Fruit fly (Drosophila melanogaster) whole organism, embryonic: Measurements from ENCODE around the gene CG8673.

Experiments used
- Adf1 ChIP-seq: fragments of 200-800 bp; sonication (Bioruptor generic); IDR thresholded peaks from 2 replicates; pipeline ENCODE4 v1.3.6; 2022; ENCODE audit warnings: missing biosample characterization, missing genetic modification characterization
- Atf-2 ChIP-seq: fragments of 200-800 bp; sonication (Bioruptor generic); optimal IDR thresholded peaks from 2 replicates; lab custom pipeline; 2016; ENCODE audit warnings: missing biosample characterization, missing genetic modification characterization
- Atf3 ChIP-seq: fragments of 200-800 bp; sonication (Bioruptor generic); optimal IDR thresholded peaks from 3 replicates; lab custom pipeline; 2016; ENCODE audit warnings: missing biosample characterization, missing genetic modification characterization
- CG12744 ChIP-seq: fragments of 200-800 bp; sonication (Bioruptor generic); optimal IDR thresholded peaks from 2 replicates; lab custom pipeline; 2016; ENCODE audit warnings: missing biosample characterization, missing genetic modification characterization
- CG12769 ChIP-seq: fragments of 200-800 bp; sonication (Bioruptor generic); optimal IDR thresholded peaks from 2 replicates; lab custom pipeline; 2019; ENCODE audit warnings: missing biosample characterization, mild to moderate bottlenecking, missing genetic modification characterization, moderate library complexity
- CG13894 ChIP-seq: fragments of 200-800 bp; sonication (Bioruptor generic); optimal IDR thresholded peaks from 3 replicates; lab custom pipeline; 2018; ENCODE audit warnings: missing biosample characterization, mild to moderate bottlenecking, missing genetic modification characterization, moderate library complexity
- CG15514 ChIP-seq: fragments of 200-800 bp; sonication (Bioruptor generic); optimal IDR thresholded peaks from 3 replicates; lab custom pipeline; 2017; ENCODE audit warnings: missing biosample characterization, missing genetic modification characterization, mild to moderate bottlenecking, moderate library complexity, missing genetic modification reagents
- CG1603 ChIP-seq: fragments of 200-800 bp; sonication (Bioruptor generic); optimal IDR thresholded peaks from 2 replicates; lab custom pipeline; 2019; ENCODE audit warnings: missing biosample characterization, mild to moderate bottlenecking, missing genetic modification characterization, moderate library complexity
- CG1792 ChIP-seq: fragments of 200-800 bp; sonication (Bioruptor generic); optimal IDR thresholded peaks from 2 replicates; lab custom pipeline; 2016; ENCODE audit warnings: missing biosample characterization, missing genetic modification characterization
- CG18011 ChIP-seq: fragments of 200-800 bp; sonication (Bioruptor generic); optimal IDR thresholded peaks from 2 replicates; lab custom pipeline; 2017; ENCODE audit warnings: missing biosample characterization, missing genetic modification characterization, mild to moderate bottlenecking, moderate library complexity, missing genotype
- CG1832 ChIP-seq: fragments of 200-800 bp; sonication (Bioruptor generic); optimal IDR thresholded peaks from 2 replicates; lab custom pipeline; 2017; ENCODE audit warnings: missing biosample characterization, mild to moderate bottlenecking, missing genetic modification characterization, inconsistent platforms
- CG18599 ChIP-seq: fragments of 200-800 bp; sonication (Bioruptor generic); optimal IDR thresholded peaks from 3 replicates; lab custom pipeline; 2017; ENCODE audit warnings: missing biosample characterization, missing genetic modification characterization, mild to moderate bottlenecking, moderate library complexity, missing genetic modification reagents
- CG2199 ChIP-seq: fragments of 200-800 bp; sonication (Bioruptor generic); IDR thresholded peaks from 3 replicates; pipeline ENCODE4 v1.3.6; 2022; ENCODE audit warnings: missing biosample characterization, missing genetic modification characterization
- CG32532 ChIP-seq: fragments of 200-800 bp; sonication (Bioruptor generic); IDR thresholded peaks from 2 replicates; pipeline ENCODE4 v1.3.6; 2022; ENCODE audit warnings: missing biosample characterization, missing genetic modification characterization
- CG33213 ChIP-seq: fragments of 200-800 bp; sonication (Bioruptor generic); optimal IDR thresholded peaks from 3 replicates; lab custom pipeline; 2016; ENCODE audit warnings: missing biosample characterization, missing genetic modification characterization
- CG4282 ChIP-seq: fragments of 200-800 bp; sonication (Bioruptor generic); optimal IDR thresholded peaks from 2 replicates; lab custom pipeline; 2016; ENCODE audit warnings: missing biosample characterization, missing genetic modification characterization
- CG4360 ChIP-seq: fragments of 200-800 bp; sonication (Bioruptor generic); IDR thresholded peaks from 2 replicates; pipeline ENCODE4 v1.3.6; 2022; ENCODE audit warnings: missing biosample characterization, missing genetic modification characterization
- CG4707 ChIP-seq: fragments of 200-800 bp; sonication (Bioruptor generic); optimal IDR thresholded peaks from 2 replicates; lab custom pipeline; 2018; ENCODE audit warnings: missing biosample characterization, mild to moderate bottlenecking, missing genetic modification characterization, moderate library complexity
- CG5953 ChIP-seq: fragments of 200-800 bp; sonication (Bioruptor generic); IDR thresholded peaks from 2 replicates; pipeline ENCODE4 v1.3.6; 2022; ENCODE audit warnings: missing biosample characterization, missing genetic modification characterization
- CG6175 ChIP-seq: fragments of 200-800 bp; sonication (Bioruptor generic); IDR thresholded peaks from 3 replicates; pipeline ENCODE4 v1.3.6; 2022; ENCODE audit warnings: missing biosample characterization, missing genetic modification characterization
- CG6813 ChIP-seq: fragments of 200-800 bp; sonication (Bioruptor generic); optimal IDR thresholded peaks from 2 replicates; lab custom pipeline; 2017; ENCODE audit warnings: missing biosample characterization, missing genetic modification characterization, mild to moderate bottlenecking, moderate library complexity, missing genetic modification reagents
- CG7372 ChIP-seq: fragments of 200-800 bp; sonication (Bioruptor generic); IDR thresholded peaks from 2 replicates; pipeline ENCODE4 v1.3.6; 2022; ENCODE audit warnings: missing biosample characterization, missing genetic modification characterization
- CG8290 ChIP-seq, 3 experiments: fragments of 200-800 bp; sonication (Bioruptor generic); optimal IDR thresholded peaks; 2 replicates each; lab custom pipeline; 2016 to 2019; ENCODE audit warnings: missing biosample characterization in 3 of 3, missing genetic modification characterization in 3 of 3, mild to moderate bottlenecking in 2 of 3, moderate library complexity in 1 of 3
- CG9797 ChIP-seq: fragments of 200-800 bp; sonication (Bioruptor generic); optimal IDR thresholded peaks from 3 replicates; lab custom pipeline; 2018; ENCODE audit warnings: missing biosample characterization, mild to moderate bottlenecking, missing genetic modification characterization
- CG9932 ChIP-seq: fragments of 200-800 bp; sonication (Bioruptor generic); IDR thresholded peaks from 2 replicates; pipeline ENCODE4 v1.3.6; 2022; ENCODE audit warnings: missing biosample characterization, missing genetic modification characterization
- CHES-1-like ChIP-seq: fragments of 200-800 bp; sonication (Bioruptor generic); optimal IDR thresholded peaks from 2 replicates; lab custom pipeline; 2016; ENCODE audit warnings: missing biosample characterization, missing genetic modification characterization
- D19B ChIP-seq: fragments of 200-800 bp; sonication (Bioruptor generic); optimal IDR thresholded peaks from 2 replicates; lab custom pipeline; 2017; ENCODE audit warnings: missing biosample characterization, mild to moderate bottlenecking, missing genetic modification characterization
- Dip3 ChIP-seq: fragments of 200-800 bp; sonication (Bioruptor generic); optimal IDR thresholded peaks from 3 replicates; lab custom pipeline; 2016; ENCODE audit warnings: missing biosample characterization, missing genetic modification characterization
- HLH4C ChIP-seq: fragments of 200-800 bp; sonication (Bioruptor generic); IDR thresholded peaks from 3 replicates; pipeline ENCODE4 v1.3.6; 2022; ENCODE audit warnings: missing biosample characterization, missing genetic modification characterization; ENCODE audit not compliant: partially characterized antibody
- NK7.1 ChIP-seq: fragments of 200-800 bp; sonication (Bioruptor generic); optimal IDR thresholded peaks from 3 replicates; lab custom pipeline; 2016; ENCODE audit warnings: missing biosample characterization, missing genetic modification characterization
- Rfx ChIP-seq: fragments of 200-800 bp; sonication (Bioruptor generic); IDR thresholded peaks from 2 replicates; pipeline ENCODE4 v1.3.6; 2022; ENCODE audit warnings: missing biosample characterization, missing genetic modification characterization
- Trl ChIP-seq, 3 experiments: fragments of >200 bp in 2 of 3; fragments of 200-800 bp in 1 of 3; sonication (Bioruptor generic) in 1 of 3; optimal IDR thresholded peaks; 2 replicates in 1 of 3; 3 replicates in 2 of 3; lab custom pipeline; 2016 to 2017; ENCODE audit warnings: missing biosample characterization in 1 of 3, missing genetic modification characterization in 1 of 3
- abd-A ChIP-seq: fragments of 200-800 bp; sonication (Bioruptor generic); optimal IDR thresholded peaks from 3 replicates; lab custom pipeline; 2019; ENCODE audit warnings: missing biosample characterization, mild to moderate bottlenecking, missing genetic modification characterization, moderate library complexity
- crol ChIP-seq: fragments of 200-800 bp; sonication (Bioruptor generic); IDR thresholded peaks from 2 replicates; pipeline ENCODE4 v1.3.6; 2022; ENCODE audit warnings: missing biosample characterization, missing genetic modification characterization
- cwo ChIP-seq: fragments of 200-800 bp; sonication (Bioruptor generic); optimal IDR thresholded peaks from 3 replicates; lab custom pipeline; 2017; ENCODE audit warnings: missing biosample characterization, missing genetic modification characterization, mild to moderate bottlenecking, moderate library complexity, missing genetic modification reagents
- ewg ChIP-seq: fragments of 200-800 bp; sonication (Bioruptor generic); optimal IDR thresholded peaks from 3 replicates; lab custom pipeline; 2017; ENCODE audit warnings: mild to moderate bottlenecking, missing biosample characterization, missing genetic modification reagents, missing genetic modification characterization
- fd96Cb ChIP-seq: fragments of 200-800 bp; sonication (Bioruptor generic); optimal IDR thresholded peaks from 2 replicates; lab custom pipeline; 2018; ENCODE audit warnings: missing biosample characterization, mild to moderate bottlenecking, missing genetic modification characterization, moderate library complexity
- gem ChIP-seq: fragments of 200-800 bp; sonication (Bioruptor generic); optimal IDR thresholded peaks from 2 replicates; lab custom pipeline; 2019; ENCODE audit warnings: missing biosample characterization, mild to moderate bottlenecking, missing genetic modification characterization, moderate library complexity
- grau ChIP-seq: fragments of 200-800 bp; optimal IDR thresholded peaks from 3 replicates; lab custom pipeline; 2019; ENCODE audit warnings: missing biosample characterization, mild to moderate bottlenecking, missing genetic modification characterization, moderate library complexity
- kay ChIP-seq: fragments of 200-800 bp; sonication (Bioruptor generic); optimal IDR thresholded peaks from 2 replicates; lab custom pipeline; 2016; ENCODE audit warnings: missing biosample characterization, missing genetic modification characterization
- mirr ChIP-seq: fragments of 200-800 bp; sonication (Bioruptor generic); optimal IDR thresholded peaks from 3 replicates; lab custom pipeline; 2018; ENCODE audit warnings: missing biosample characterization, mild to moderate bottlenecking, missing genetic modification characterization
- pan ChIP-seq, 4 experiments: fragments of >200 bp in 3 of 4; fragments of 200-800 bp in 1 of 4; sonication (Bioruptor generic) in 1 of 4; optimal IDR thresholded peaks in 3 of 4; IDR thresholded peaks in 1 of 4; 2 replicates each; pipeline versions ENCODE4 v1.3.6 to Lab custom; 2017 to 2022; ENCODE audit warnings: missing biosample characterization in 2 of 4, missing genetic modification characterization in 2 of 4, mixed read lengths in 1 of 4
- scrt ChIP-seq: fragments of 200-800 bp; sonication (Bioruptor generic); optimal IDR thresholded peaks from 2 replicates; lab custom pipeline; 2018; ENCODE audit warnings: missing biosample characterization, mild to moderate bottlenecking, missing genetic modification characterization, moderate library complexity
- slbo ChIP-seq: fragments of 200-800 bp; sonication (Bioruptor generic); IDR thresholded peaks from 2 replicates; pipeline ENCODE4 v1.3.6; 2022; ENCODE audit warnings: missing biosample characterization, missing genetic modification characterization
- sr ChIP-seq: fragments of 200-800 bp; sonication (Bioruptor generic); IDR thresholded peaks from 3 replicates; pipeline ENCODE4 v1.3.6; 2022; ENCODE audit warnings: missing biosample characterization, missing genetic modification characterization
- unc-4 ChIP-seq: fragments of 200-800 bp; sonication (Bioruptor generic); IDR thresholded peaks from 2 replicates; pipeline ENCODE4 v1.3.6; 2022; ENCODE audit warnings: missing biosample characterization, missing genetic modification characterization; ENCODE audit not compliant: partially characterized antibody

Gene CG8673

dm6 chr2L:8084349-8085203, 39.6 kb upstream of the CG8673 start:
- TF ChIP-seq abd-A (tag; lab: Kevin White, UChicago) = peak; percentile 56
- peak; percentile 23 for TF ChIP-seq CG12744
- peak; percentile 33 for TF ChIP-seq CG8290 (GFP tag; optimal IDR thresholded peaks at IDR 0.05; lab: Kevin White, UChicago)
- peak in 1 of 2 experiments; percentile 23 for TF ChIP-seq CG8290 (tag; optimal IDR thresholded peaks at IDR 0.05; lab: Kevin White, UChicago)
- TF ChIP-seq CG4282 = peak; percentile 49
- peak; percentile 21 for TF ChIP-seq cwo (GFP tag; lab: Kevin White, UChicago)
- no peak for TF ChIP-seq scrt (GFP tag; lab: Kevin White, UChicago)
- TF ChIP-seq CG6813 (GFP tag; lab: Kevin White, UChicago) = peak; percentile 41
- no peak for TF ChIP-seq CG32532 (GFP tag; lab: Robert Waterston, UW)
- peak; percentile 76 for TF ChIP-seq ewg (GFP tag; lab: Kevin White, UChicago)
- TF ChIP-seq Atf-2 (GFP tag; lab: Kevin White, UChicago) = peak; percentile 8
- peak; percentile 87 for TF ChIP-seq grau (tag; lab: Kevin White, UChicago)
- peak; percentile 36; the same call in 1 of the 2 replicates for TF ChIP-seq CG9932 (GFP tag; lab: Robert Waterston, UW)
- no peak for TF ChIP-seq CG18011 (GFP tag; lab: Kevin White, UChicago)
- TF ChIP-seq mirr = peak; percentile 44
- peak; percentile 19 for TF ChIP-seq D19B (GFP tag; lab: Kevin White, UChicago)
- TF ChIP-seq CG18599 (GFP tag; lab: Kevin White, UChicago) = peak; percentile 3
- TF ChIP-seq Rfx = peak; percentile 34; the same call in 1 of the 2 replicates
- TF ChIP-seq CG33213 (GFP tag; lab: Kevin White, UChicago) = no peak
- TF ChIP-seq gem = peak; percentile 22
- TF ChIP-seq CG13894 (tag; lab: Kevin White, UChicago) = peak; percentile 59
- peak; percentile 47 for TF ChIP-seq Atf3 (GFP tag; lab: Kevin White, UChicago)
- peak; percentile 57 to 63 for TF ChIP-seq Trl (optimal IDR thresholded peaks at IDR 0.05; lab: Kevin White, UChicago)
- no peak for TF ChIP-seq Trl (GFP tag; optimal IDR thresholded peaks at IDR 0.05; lab: Kevin White, UChicago)
- TF ChIP-seq CG15514 (GFP tag; lab: Kevin White, UChicago) = peak; percentile 13
- TF ChIP-seq Dip3 (GFP tag; lab: Kevin White, UChicago) = peak; percentile 22
- no peak for TF ChIP-seq fd96Cb (tag; lab: Kevin White, UChicago)
- no peak for TF ChIP-seq CG1792 (GFP tag; lab: Kevin White, UChicago)
- peak; percentile 36 for TF ChIP-seq CG12769 (tag; lab: Kevin White, UChicago)
- peak; percentile 74 for TF ChIP-seq CG4360 (GFP tag; lab: Robert Waterston, UW)
- TF ChIP-seq CG1832 (GFP tag; lab: Kevin White, UChicago) = no peak
- peak; percentile 20; the same call in 1 of the 2 replicates for TF ChIP-seq Adf1 (GFP tag; lab: Robert Waterston, UW)
- 0 out of 3 replicates have a peak, but pooled peaks have one; percentile 47 for TF ChIP-seq CG2199 (GFP tag; lab: Robert Waterston, UW)
- no peak for TF ChIP-seq HLH4C
- peak; percentile 0 for TF ChIP-seq NK7.1 (GFP tag; lab: Kevin White, UChicago)
- peak; percentile 9 for TF ChIP-seq CHES-1-like (GFP tag; lab: Kevin White, UChicago)
- no peak for TF ChIP-seq CG7372 (GFP tag; lab: Robert Waterston, UW)
- 0 out of 3 replicates have a peak, but pooled peaks have one; percentile 34 for TF ChIP-seq CG6175
- no peak for TF ChIP-seq CG5953 (GFP tag; lab: Robert Waterston, UW)
- peak; percentile 85 for TF ChIP-seq crol (GFP tag; lab: Robert Waterston, UW)
- no peak for TF ChIP-seq CG9797 (GFP tag; lab: Kevin White, UChicago)
- peak; percentile 11 for TF ChIP-seq kay (GFP tag; lab: Kevin White, UChicago)
- TF ChIP-seq sr = peak; percentile 41; the same call in 1 of the 3 replicates
- TF ChIP-seq CG4707 = peak; percentile 76
- TF ChIP-seq pan (optimal IDR thresholded peaks at IDR 0.05; lab: Kevin White, UChicago) = no peak
- peak in 1 of 2 experiments; percentile 16 for TF ChIP-seq pan (GFP tag; optimal IDR thresholded peaks at IDR 0.05 in 1 of 2, IDR thresholded peaks at IDR 0.05 in 1 of 2)
- peak; percentile 6; the same call in 1 of the 2 replicates for TF ChIP-seq slbo (GFP tag; lab: Robert Waterston, UW)
- 0 out of 2 replicates have a peak, but pooled peaks have one; percentile 13 for TF ChIP-seq unc-4 (GFP tag; lab: Robert Waterston, UW)
- peak; percentile 6 for TF ChIP-seq CG1603 (tag; lab: Kevin White, UChicago)
